Worm (Caenorhabditis elegans) whole organism, dauer: ENCODE measurements around the gene paqr-1.

ENCODE experiments used
- unc-62 ChIP-seq: sonication (generic microtip); optimal IDR thresholded peaks from 2 replicates; lab custom pipeline; 2017; ENCODE audit warnings: missing biosample characterization, missing genetic modification reagents, missing genetic modification characterization

Gene paqr-1

DNA sequence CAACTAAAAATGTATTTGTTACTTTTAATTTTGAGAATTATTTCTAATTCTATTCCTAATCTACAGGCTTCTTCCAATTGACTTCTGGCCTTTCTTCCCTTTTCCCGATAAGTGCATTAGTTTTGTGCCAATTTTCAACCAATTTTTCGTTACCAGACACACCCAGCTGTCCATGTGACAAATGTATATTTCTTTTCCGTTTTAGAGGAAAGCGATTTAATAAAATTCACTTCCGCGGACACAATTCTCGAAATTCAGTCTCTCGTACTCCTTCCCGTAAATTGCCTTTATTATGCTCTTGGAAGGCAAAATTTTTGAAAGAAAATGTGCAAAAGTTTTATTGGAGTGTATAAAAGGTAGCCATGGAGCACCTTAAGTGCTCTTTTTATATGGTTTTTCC, 12.3 kb downstream of the paqr-1 start:
- TF ChIP-seq unc-62 (GFP tag; lab: Kevin White, UChicago), result no peak

DNA sequence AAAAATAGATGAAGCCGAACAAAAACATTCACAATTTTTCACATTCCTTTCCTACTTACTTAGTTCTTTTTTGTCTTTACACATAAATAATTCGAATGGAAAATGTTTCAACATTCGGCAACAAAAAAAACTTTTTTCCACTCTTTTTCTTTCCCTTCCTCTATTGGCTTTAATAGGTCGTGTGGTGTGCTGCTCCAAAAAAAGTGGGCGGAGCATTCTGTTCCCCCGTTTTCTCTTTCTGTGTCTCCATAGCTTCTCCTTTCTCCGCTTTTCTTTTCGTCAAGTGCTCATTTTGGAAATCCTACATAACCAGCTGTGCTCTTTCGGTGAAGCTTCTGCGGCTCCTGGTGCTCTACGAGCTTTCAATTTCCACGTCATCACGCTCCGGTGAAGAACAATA, 13.8 kb downstream of the paqr-1 start, which contains the start of gene C01G5.25:
C01G5.25 (plus strand) TSS at position 250 of the 400 bp plus-strand sequence.
- no peak for TF ChIP-seq unc-62 (GFP tag; lab: Kevin White, UChicago)

- no peak for TF ChIP-seq unc-62 (GFP tag; lab: Kevin White, UChicago)
These were observed 19.3 kb downstream of the paqr-1 start, which contains the start of gene C01G5.3 for ce11 chrIV:6535908-6536307. TSS of gene C01G5.3 (plus strand) at chrIV:6536208.

- TF ChIP-seq unc-62 (GFP tag; lab: Kevin White, UChicago), result no peak
These were observed 23.8 kb downstream of the paqr-1 start, which contains the start of gene C01G5.4 for ce11 chrIV:6531450-6531849. TSS of gene C01G5.4 (plus strand) at chrIV:6531750.

- TF ChIP-seq unc-62 (GFP tag; lab: Kevin White, UChicago), result no peak
These were observed 25.4 kb downstream of the paqr-1 start for ce11 chrIV:6529832-6530231.

ce11 chrIV:6528202-6528601, 27.0 kb downstream of the paqr-1 start:
- no peak for TF ChIP-seq unc-62 (GFP tag; lab: Kevin White, UChicago)

- TF ChIP-seq unc-62 (GFP tag; lab: Kevin White, UChicago), result no peak
These were observed 28.7 kb downstream of the paqr-1 start for ce11 chrIV:6526522-6526921.

DNA sequence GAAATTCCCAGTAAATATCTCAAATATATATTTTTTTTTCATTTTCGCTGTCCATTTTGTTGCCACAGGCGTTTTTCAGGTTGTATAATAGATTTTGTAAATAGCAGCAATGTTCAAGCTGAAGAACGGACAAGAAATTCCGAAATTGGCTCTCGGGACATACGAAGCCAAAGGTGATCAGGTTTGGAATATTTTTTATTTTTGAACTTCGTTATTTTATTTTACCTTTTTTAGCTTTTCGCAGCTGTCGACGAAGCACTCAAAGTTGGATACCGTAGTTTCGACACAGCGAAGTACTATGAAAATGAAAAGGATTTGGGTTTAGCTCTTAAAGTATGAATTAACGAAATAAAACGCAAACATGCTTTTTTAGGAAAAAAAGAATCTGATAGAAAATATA, 30.7 kb downstream of the paqr-1 start, which contains the start of gene C01G5.5:
C01G5.5 (plus strand) TSS at position 80 of the 400 bp plus-strand sequence.
- TF ChIP-seq unc-62 (GFP tag; lab: Kevin White, UChicago), result no peak

DNA sequence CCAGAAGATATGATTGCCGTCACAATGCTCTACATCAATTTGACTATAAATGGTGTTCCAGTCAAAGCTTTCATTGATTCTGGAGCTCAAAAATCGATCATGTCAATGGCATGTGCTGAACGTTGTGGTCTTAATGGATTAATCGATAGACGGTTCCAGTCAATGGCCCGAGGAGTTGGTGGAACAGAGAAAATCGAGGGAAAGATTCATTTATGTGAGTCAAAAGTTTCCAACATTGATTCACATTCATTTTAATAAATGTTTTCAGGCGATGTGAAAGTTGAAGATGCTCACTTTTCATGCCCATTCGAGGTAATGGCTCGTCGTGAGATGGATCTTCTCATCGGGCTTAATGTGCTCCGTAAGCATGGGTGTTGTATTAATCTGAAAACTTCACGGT, 31.5 kb downstream of the paqr-1 start:
- TF ChIP-seq unc-62 (GFP tag; lab: Kevin White, UChicago), result no peak

ce11 chrIV:6522305-6522917, 32.8 kb downstream of the paqr-1 start, which contains the start of gene ddi-1:
TSS of gene ddi-1 (plus strand) at chrIV:6522867.
- TF ChIP-seq unc-62 (GFP tag; lab: Kevin White, UChicago), result no peak

DNA sequence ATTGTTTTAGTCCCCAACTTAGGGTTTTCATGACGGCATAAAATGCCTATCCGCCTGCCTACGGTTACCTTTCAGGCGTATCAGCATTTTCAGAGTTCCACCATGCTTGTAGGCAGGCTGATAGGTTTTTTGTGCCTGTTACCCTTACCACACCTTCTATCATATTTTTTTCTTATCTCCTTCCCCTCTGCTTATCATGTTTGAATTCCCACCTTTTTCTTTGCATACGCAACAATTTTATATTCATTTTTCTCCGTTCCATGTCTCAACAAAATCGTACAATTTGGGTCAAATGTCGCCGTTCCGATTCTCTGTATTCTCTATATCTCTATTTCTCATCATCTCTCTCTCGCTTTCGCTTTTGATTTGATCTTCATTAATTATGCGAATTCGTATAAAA, 35.6 kb downstream of the paqr-1 start, which contains the start of gene C01G5.9:
C01G5.9 (plus strand) TSS at position 301 of the 400 bp plus-strand sequence.
- no peak for TF ChIP-seq unc-62 (GFP tag; lab: Kevin White, UChicago)

ce11 chrIV:6517859-6518258, 37.4 kb downstream of the paqr-1 start, which contains the start of gene C01G5.7:
TSS of gene C01G5.7 (plus strand) at chrIV:6518159.
- no peak for TF ChIP-seq unc-62 (GFP tag; lab: Kevin White, UChicago)

DNA sequence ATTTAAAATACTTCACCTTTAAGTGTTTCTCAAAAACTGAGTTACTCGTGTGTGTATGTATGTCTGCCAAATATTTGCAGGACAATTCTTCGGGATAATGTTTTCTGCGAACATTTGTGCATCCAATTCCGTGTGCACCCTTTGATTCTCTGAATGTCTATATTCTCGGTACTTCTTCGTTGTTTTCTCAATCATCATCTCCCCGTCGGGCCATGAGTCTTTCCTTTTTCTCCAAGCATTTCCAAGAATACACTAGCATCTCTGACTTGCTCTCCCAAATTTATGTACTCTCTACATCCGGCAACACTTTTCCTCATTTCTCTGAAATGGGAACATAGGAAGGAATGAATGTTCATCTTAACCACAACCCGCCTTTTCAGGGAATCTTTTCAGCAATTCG, 40.5 kb downstream of the paqr-1 start:
- no peak for TF ChIP-seq unc-62 (GFP tag; lab: Kevin White, UChicago)

- no peak for TF ChIP-seq unc-62 (GFP tag; lab: Kevin White, UChicago)
These were observed 43.5 kb downstream of the paqr-1 start for ce11 chrIV:6511767-6512166.

- TF ChIP-seq unc-62 (GFP tag; lab: Kevin White, UChicago), result no peak
These were observed 48.8 kb downstream of the paqr-1 start, which contains the start of gene pqn-89 for ce11 chrIV:6506424-6506823. TSS of gene pqn-89 (plus strand) at chrIV:6506724.

DNA sequence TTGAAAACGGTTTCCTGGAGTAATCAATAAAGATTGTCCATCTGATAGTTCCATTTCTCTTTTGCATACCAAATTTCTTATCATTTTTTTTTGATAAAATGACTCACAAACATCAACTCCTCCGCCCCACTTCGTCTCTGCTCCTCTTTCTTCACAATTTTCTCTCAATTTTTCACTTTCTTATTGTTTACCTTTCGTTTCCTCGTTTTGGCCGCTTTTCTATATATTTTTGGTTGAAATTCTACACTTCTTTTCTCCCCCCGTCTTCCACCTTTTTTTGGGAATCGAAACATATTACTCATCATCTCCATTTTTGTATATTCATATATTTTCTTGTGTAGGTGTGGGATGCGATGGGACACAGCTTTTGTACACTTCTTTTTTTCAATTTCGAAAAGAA, 52.5 kb downstream of the paqr-1 start:
- no peak for TF ChIP-seq unc-62 (GFP tag; lab: Kevin White, UChicago)
